Worm (Caenorhabditis elegans): ENCODE results near the gene F42A10.5.
A peak's percentile ranks its signal among the peaks of the same experiment; 100 is the strongest.

F42A10.5 gene

DNA sequence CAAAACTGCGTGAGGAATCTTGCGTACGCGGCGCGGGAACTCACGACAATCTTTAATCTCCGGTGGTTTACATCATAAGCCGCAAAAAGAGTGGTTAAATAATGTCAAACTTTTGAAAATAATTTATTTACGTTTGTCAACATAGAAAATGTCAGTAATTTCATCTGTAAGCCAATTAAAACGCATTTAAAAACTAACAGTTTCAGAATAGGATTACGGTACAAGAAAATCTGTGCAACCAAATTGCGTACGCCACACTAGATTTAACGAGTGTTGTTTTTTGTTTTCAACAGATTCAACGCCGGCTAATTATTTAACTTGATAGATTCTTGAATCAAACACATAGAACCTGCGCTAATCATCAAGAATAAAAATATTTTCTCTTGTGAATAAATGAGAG, 32.5 kb downstream of the F42A10.5 start:
- TF ChIP-seq pes-1 (GFP tag; IDR thresholded peaks at IDR 0.05), result no peak
- no peak for TF ChIP-seq hnd-1 (tag; optimal IDR thresholded peaks at IDR 0.05)
- TF ChIP-seq hmbx-1 (tag; optimal IDR thresholded peaks at IDR 0.05), result no peak
- no peak for TF ChIP-seq sea-1 (GFP tag; conservative IDR thresholded peaks at IDR 0.05)
- no peak for TF ChIP-seq tra-4 (tag; optimal IDR thresholded peaks at IDR 0.05)
- TF ChIP-seq ama-1 (optimal IDR thresholded peaks at IDR 0.05), result no peak
- TF ChIP-seq ceh-36 (tag; optimal IDR thresholded peaks at IDR 0.05), result no peak
- TF ChIP-seq tbx-11 (GFP tag; IDR thresholded peaks at IDR 0.05), result no peak
- no peak for TF ChIP-seq ceh-13 (GFP tag; optimal IDR thresholded peaks at IDR 0.05)
- no peak for TF ChIP-seq flt-1 (GFP tag; IDR thresholded peaks at IDR 0.05)
- no peak for TF ChIP-seq scrt-1 (GFP tag; IDR thresholded peaks at IDR 0.05)
- TF ChIP-seq aly-1 (tag; optimal IDR thresholded peaks at IDR 0.05), result no peak
- TF ChIP-seq F13C5.2 (tag; optimal IDR thresholded peaks at IDR 0.05), result no peak

DNA sequence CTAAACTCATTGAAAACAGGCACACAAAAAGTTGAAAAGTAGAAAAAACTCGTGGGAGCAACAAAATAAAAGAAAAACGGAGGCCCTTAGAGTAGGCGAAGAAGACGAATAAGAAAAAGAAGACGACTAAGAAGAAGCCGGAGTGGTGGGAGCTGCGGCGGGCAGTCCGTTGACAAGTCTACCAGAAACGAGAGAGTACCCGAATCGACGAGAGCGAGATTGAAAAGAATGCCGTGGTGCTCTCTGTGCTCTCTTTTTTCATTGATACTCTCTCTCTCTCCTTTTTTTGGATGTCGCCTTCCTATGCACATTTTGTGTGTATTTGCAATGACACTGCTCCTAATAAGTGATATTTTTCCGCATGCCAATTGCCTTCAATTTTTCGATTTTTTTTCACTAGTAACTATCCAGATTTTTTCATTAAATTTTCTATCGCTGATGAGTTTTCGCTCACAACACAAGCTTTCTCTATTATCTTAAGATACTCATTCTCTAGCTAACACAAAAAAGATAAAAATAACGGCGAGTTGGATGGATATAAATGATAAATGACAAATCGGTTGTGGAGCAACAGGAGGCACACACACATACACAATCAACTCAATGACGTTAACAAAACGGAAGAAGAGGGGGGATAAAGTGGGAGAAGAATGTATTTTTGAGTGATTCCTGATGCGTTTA, 33.2 kb downstream of the F42A10.5 start:
- TF ChIP-seq pes-1 (GFP tag; IDR thresholded peaks at IDR 0.05), result no peak

- no peak for TF ChIP-seq F13C5.2 (tag; optimal IDR thresholded peaks at IDR 0.05)
- TF ChIP-seq pes-1 (GFP tag; IDR thresholded peaks at IDR 0.05), result no peak
- no peak for TF ChIP-seq flt-1 (GFP tag; IDR thresholded peaks at IDR 0.05)
- TF ChIP-seq hmbx-1 (tag; optimal IDR thresholded peaks at IDR 0.05), result no peak
- TF ChIP-seq ama-1 (optimal IDR thresholded peaks at IDR 0.05), result no peak
- TF ChIP-seq hmg-4 (GFP tag; optimal IDR thresholded peaks at IDR 0.05), result no peak
- TF ChIP-seq tra-4 (tag; optimal IDR thresholded peaks at IDR 0.05), result no peak
- no peak for TF ChIP-seq scrt-1 (GFP tag; IDR thresholded peaks at IDR 0.05)
Measured at ce11 chrIII:6139328-6139727, 33.9 kb downstream of the F42A10.5 start.

- no peak for TF ChIP-seq B0310.2 (tag; optimal IDR thresholded peaks at IDR 0.05)
- TF ChIP-seq aly-1 (tag; optimal IDR thresholded peaks at IDR 0.05), result peak; percentile 23
- TF ChIP-seq ceh-36 (tag; optimal IDR thresholded peaks at IDR 0.05), result peak; percentile 47
- no peak for TF ChIP-seq ceh-13 (GFP tag; optimal IDR thresholded peaks at IDR 0.05)
- TF ChIP-seq flt-1 (GFP tag; IDR thresholded peaks at IDR 0.05), result no peak
- TF ChIP-seq hmbx-1 (tag; optimal IDR thresholded peaks at IDR 0.05), result no peak
- TF ChIP-seq tbx-11 (GFP tag; IDR thresholded peaks at IDR 0.05), result no peak
- TF ChIP-seq hmg-4 (GFP tag; optimal IDR thresholded peaks at IDR 0.05), result peak; percentile 59
- no peak for TF ChIP-seq ama-1 (optimal IDR thresholded peaks at IDR 0.05)
- TF ChIP-seq sea-1 (GFP tag; conservative IDR thresholded peaks at IDR 0.05), result no peak
- TF ChIP-seq hnd-1 (tag; optimal IDR thresholded peaks at IDR 0.05), result no peak
Measured at ce11 chrIII:6138457-6138856, 34.8 kb downstream of the F42A10.5 start.

DNA sequence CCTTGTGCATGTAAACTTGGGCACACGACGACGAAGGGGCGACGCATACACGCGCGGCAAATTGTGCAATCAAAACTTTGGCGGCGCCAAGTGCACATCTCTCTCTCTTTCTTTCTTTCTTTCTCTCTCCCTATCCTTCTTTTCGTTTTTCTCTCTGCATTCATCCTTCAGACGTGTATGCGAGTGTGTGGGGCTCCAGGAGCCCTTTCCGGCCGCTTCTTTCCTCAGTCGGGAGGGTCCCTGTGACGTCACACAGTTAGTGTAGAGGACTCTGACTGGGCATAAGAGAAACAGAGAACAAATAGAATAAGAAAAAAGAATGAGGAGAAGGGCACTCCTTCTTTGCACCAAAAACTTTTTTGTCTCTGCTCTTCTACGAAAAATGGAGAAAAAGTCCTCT, 35.8 kb downstream of the F42A10.5 start:
- TF ChIP-seq pes-1 (GFP tag; IDR thresholded peaks at IDR 0.05), result 0 out of 2 replicates have a peak, but pooled peaks have one; percentile 45
- TF ChIP-seq aly-1 (tag; optimal IDR thresholded peaks at IDR 0.05), result no peak

ce11 chrIII:6136178-6136577, 37.1 kb downstream of the F42A10.5 start, which contains the start of gene mvk-1:
Gene mvk-1 (minus strand): TSS chrIII:6136278.
- no peak for TF ChIP-seq pes-1 (GFP tag; IDR thresholded peaks at IDR 0.05)
- TF ChIP-seq tbx-37 (GFP tag; conservative IDR thresholded peaks at IDR 0.05), result no peak
- no peak for TF ChIP-seq tra-4 (tag; optimal IDR thresholded peaks at IDR 0.05)
- no peak for TF ChIP-seq flt-1 (GFP tag; IDR thresholded peaks at IDR 0.05)

DNA sequence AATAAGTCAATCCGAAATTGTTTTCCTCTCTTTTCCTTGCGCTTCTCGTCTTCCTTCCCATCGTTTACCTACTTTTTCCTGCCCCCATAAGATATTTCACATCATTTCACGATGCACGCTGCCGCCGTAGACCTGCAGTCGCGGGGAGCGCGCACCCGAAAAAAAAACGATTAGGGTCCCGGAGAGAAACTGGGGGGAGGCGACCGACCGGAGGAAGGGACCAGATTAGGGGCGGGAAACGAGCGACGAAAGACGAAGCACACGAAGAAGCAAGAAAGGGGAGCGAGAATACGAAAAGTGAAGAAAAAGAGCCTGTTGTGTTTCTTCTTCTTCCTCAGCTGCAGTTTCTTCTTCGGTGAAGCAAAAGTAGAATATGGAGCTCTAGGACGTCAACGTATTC, 38.1 kb downstream of the F42A10.5 start:
- TF ChIP-seq hmg-4 (GFP tag; optimal IDR thresholded peaks at IDR 0.05), result peak; percentile 22
- TF ChIP-seq sea-1 (GFP tag; conservative IDR thresholded peaks at IDR 0.05), result 0 out of 2 replicates have a peak, but pooled peaks have one; percentile 16
- TF ChIP-seq B0310.2 (tag; optimal IDR thresholded peaks at IDR 0.05), result no peak
- no peak for TF ChIP-seq tbx-11 (GFP tag; IDR thresholded peaks at IDR 0.05)
- TF ChIP-seq aly-1 (tag; optimal IDR thresholded peaks at IDR 0.05), result no peak
- no peak for TF ChIP-seq ceh-13 (GFP tag; optimal IDR thresholded peaks at IDR 0.05)

- TF ChIP-seq hmbx-1 (tag; optimal IDR thresholded peaks at IDR 0.05) (no peak), ets-7 (tag; optimal IDR thresholded peaks at IDR 0.05) (no peak), ama-1 (optimal IDR thresholded peaks at IDR 0.05) (no peak), hnd-1 (tag; optimal IDR thresholded peaks at IDR 0.05) (no peak), aly-1 (tag; optimal IDR thresholded peaks at IDR 0.05) (no peak), F13C5.2 (tag; optimal IDR thresholded peaks at IDR 0.05) (no peak), tra-4 (tag; optimal IDR thresholded peaks at IDR 0.05) (no peak), tbx-11 (GFP tag; IDR thresholded peaks at IDR 0.05) (no peak), pes-1 (GFP tag; IDR thresholded peaks at IDR 0.05) (no peak), tbx-37 (GFP tag; conservative IDR thresholded peaks at IDR 0.05) (no peak), ceh-13 (GFP tag; optimal IDR thresholded peaks at IDR 0.05) (no peak), ceh-36 (tag; optimal IDR thresholded peaks at IDR 0.05) (no peak), sea-1 (GFP tag; conservative IDR thresholded peaks at IDR 0.05) (no peak), flt-1 (GFP tag; IDR thresholded peaks at IDR 0.05) (no peak), scrt-1 (GFP tag; IDR thresholded peaks at IDR 0.05) (no peak), hmg-4 (GFP tag; optimal IDR thresholded peaks at IDR 0.05) (no peak), B0310.2 (tag; optimal IDR thresholded peaks at IDR 0.05) (no peak)
Measured at ce11 chrIII:6134111-6134510, 39.2 kb downstream of the F42A10.5 start.

ce11 chrIII:6133389-6133789, 39.9 kb downstream of the F42A10.5 start:
- peak; percentile 62 for TF ChIP-seq F13C5.2 (tag; optimal IDR thresholded peaks at IDR 0.05)
- TF ChIP-seq tbx-11 (GFP tag; IDR thresholded peaks at IDR 0.05), result 0 out of 2 replicates have a peak, but pooled peaks have one; percentile 14
- TF ChIP-seq ceh-36 (tag; optimal IDR thresholded peaks at IDR 0.05), result peak; percentile 39
- TF ChIP-seq hmbx-1 (tag; optimal IDR thresholded peaks at IDR 0.05), result peak; percentile 57

Measured in whole organism, early embryonic.